Worm (Caenorhabditis elegans): ENCODE results near the gene fubl-3.
"Not testable (repeated sequence)": the region's sequence is repeated elsewhere in the genome, so short reads cannot be mapped to it uniquely, and the experiment has no call there.

DNA sequence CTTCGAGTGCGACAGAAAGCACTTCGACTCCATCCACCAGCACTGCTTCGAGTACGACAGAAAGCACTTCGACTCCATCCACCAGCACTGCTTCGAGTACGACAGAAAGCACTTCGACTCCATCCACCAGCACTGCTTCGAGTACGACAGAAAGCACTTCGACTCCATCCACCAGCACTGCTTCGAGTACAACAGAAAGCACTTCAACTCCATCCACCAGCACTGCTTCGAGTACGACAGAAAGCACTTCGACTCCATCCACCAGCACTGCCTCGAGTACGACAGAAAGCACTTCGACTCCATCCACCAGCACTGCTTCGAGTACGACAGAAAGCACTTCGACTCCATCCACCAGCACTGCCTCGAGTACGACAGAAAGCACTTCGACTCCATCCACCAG lies 13.0 kb downstream of the fubl-3 start:
- TF ChIP-seq F10E7.11 (tag; optimal IDR thresholded peaks at IDR 0.05); hlh-26 (GFP tag; conservative IDR thresholded peaks at IDR 0.05); ama-1 (optimal IDR thresholded peaks at IDR 0.05); ama-1 (GFP tag; optimal IDR thresholded peaks at IDR 0.05); T07F8.4 (tag; optimal IDR thresholded peaks at IDR 0.05); efl-1 (GFP tag; optimal IDR thresholded peaks at IDR 0.05); unc-62 (GFP tag; optimal IDR thresholded peaks at IDR 0.05); rcor-1 (GFP tag; IDR thresholded peaks at IDR 0.05); B0019.2 (GFP tag; conservative IDR thresholded peaks at IDR 0.05); die-1 (tag; optimal IDR thresholded peaks at IDR 0.05): not testable (repeated sequence)

Measured in whole organism, young adult.